Fruit fly (Drosophila melanogaster) whole organism, wandering third instar larva: ENCODE measurements around the gene Rsph1.

ENCODE experiments used
- Abd-B ChIP-seq: fragments of >200 bp; optimal IDR thresholded peaks from 2 replicates; lab custom pipeline; 2017; ENCODE audit warnings: missing biosample characterization, missing genetic modification characterization
- CG32264 ChIP-seq: fragments of 200-800 bp; sonication (Bioruptor generic); optimal IDR thresholded peaks from 2 replicates; lab custom pipeline; 2016; ENCODE audit warnings: missing biosample characterization, missing genetic modification characterization
- CG9705 ChIP-seq: fragments of 200-800 bp; sonication (Bioruptor generic); optimal IDR thresholded peaks from 2 replicates; lab custom pipeline; 2018; ENCODE audit warnings: missing biosample characterization, mild to moderate bottlenecking, missing genetic modification characterization
- CrebA ChIP-seq: fragments of 200-800 bp; sonication (Bioruptor generic); optimal IDR thresholded peaks from 2 replicates; lab custom pipeline; 2016; ENCODE audit warnings: missing biosample characterization, mild to moderate bottlenecking, missing genetic modification characterization, borderline replicate concordance
- Dfd ChIP-seq: fragments of >200 bp; optimal IDR thresholded peaks from 2 replicates; lab custom pipeline; 2017; ENCODE audit warnings: missing biosample characterization, missing genetic modification characterization
- Dif ChIP-seq: fragments of 200-275, 200-300 bp; sonication (Bioruptor generic); optimal IDR thresholded peaks from 2 replicates; lab custom pipeline; 2018; ENCODE audit warnings: missing biosample characterization, missing genetic modification characterization; ENCODE audit not compliant: partially characterized antibody
- GATAd ChIP-seq: sonication (Bioruptor generic); optimal IDR thresholded peaks from 2 replicates; lab custom pipeline; 2016; ENCODE audit warnings: missing biosample characterization, missing genetic modification characterization
- HLH106 ChIP-seq: fragments of 200-800 bp; optimal IDR thresholded peaks from 3 replicates; lab custom pipeline; 2019; ENCODE audit warnings: missing biosample characterization, mild to moderate bottlenecking, missing genetic modification characterization, moderate library complexity
- Hnf4 ChIP-seq: fragments of 200-800 bp; sonication (Bioruptor generic); optimal IDR thresholded peaks from 2 replicates; lab custom pipeline; 2016; ENCODE audit warnings: missing biosample characterization, mild to moderate bottlenecking, missing genetic modification characterization
- Hr78 ChIP-seq: fragments of >200 bp; optimal IDR thresholded peaks from 2 replicates; lab custom pipeline; 2017; ENCODE audit warnings: missing biosample characterization, missing genetic modification characterization
- Hr83 ChIP-seq: fragments of 200-300 bp; sonication (Bioruptor generic); optimal IDR thresholded peaks from 2 replicates; lab custom pipeline; 2016; ENCODE audit warnings: missing biosample characterization, mild to moderate bottlenecking, missing genetic modification characterization, moderate library complexity; ENCODE audit not compliant: poor library complexity, severe bottlenecking
- Jra ChIP-seq: sonication (Bioruptor generic); optimal IDR thresholded peaks from 2 replicates; lab custom pipeline; 2016; ENCODE audit warnings: missing biosample characterization, missing genetic modification characterization
- Mio ChIP-seq: sonication (Bioruptor generic); optimal IDR thresholded peaks from 2 replicates; lab custom pipeline; 2016; ENCODE audit warnings: missing biosample characterization, missing genetic modification characterization
- Myc ChIP-seq: fragments of >200 bp; optimal IDR thresholded peaks from 2 replicates; lab custom pipeline; 2017
- N ChIP-seq: fragments of >200 bp; optimal IDR thresholded peaks from 2 replicates; lab custom pipeline; 2018; ENCODE audit warnings: missing biosample characterization, missing external identifiers, missing genetic modification characterization
- OdsH ChIP-seq: fragments of 200-800 bp; sonication (Bioruptor generic); optimal IDR thresholded peaks from 2 replicates; lab custom pipeline; 2016; ENCODE audit warnings: missing biosample characterization, mild to moderate bottlenecking, missing genetic modification characterization
- Rel ChIP-seq, 2 experiments: fragments of 200-800 bp; sonication (Bioruptor generic) in 1 of 2; optimal IDR thresholded peaks; 2 replicates in 1 of 2; 3 replicates in 1 of 2; lab custom pipeline; 2016 to 2019; ENCODE audit warnings: mild to moderate bottlenecking in 2 of 2, missing biosample characterization in 2 of 2, missing genetic modification characterization in 2 of 2, moderate library complexity in 1 of 2
- Sp1 ChIP-seq: fragments of 200-800 bp; sonication (Bioruptor generic); optimal IDR thresholded peaks from 3 replicates; lab custom pipeline; 2019; ENCODE audit warnings: missing biosample characterization, mild to moderate bottlenecking, missing genetic modification characterization, moderate library complexity
- Vsx2 ChIP-seq: fragments of 200-300, 225-300 bp; sonication (Bioruptor generic); optimal IDR thresholded peaks from 2 replicates; lab custom pipeline; 2018; ENCODE audit warnings: missing biosample characterization, missing genetic modification characterization; ENCODE audit not compliant: partially characterized antibody
- br ChIP-seq: fragments of 200-800 bp; sonication (Bioruptor generic); optimal IDR thresholded peaks from 2 replicates; lab custom pipeline; 2016; ENCODE audit warnings: missing biosample characterization, missing genetic modification characterization
- brk ChIP-seq: fragments of 200-800 bp; sonication (Bioruptor generic); optimal IDR thresholded peaks from 2 replicates; lab custom pipeline; 2016; ENCODE audit warnings: missing biosample characterization, mild to moderate bottlenecking, missing genetic modification characterization
- dl ChIP-seq, 2 experiments: fragments of 175-275, 200-275 bp in 1 of 2; fragments of 200-275 bp in 1 of 2; sonication (Bioruptor generic); optimal IDR thresholded peaks; lab custom pipeline; 2018; ENCODE audit warnings: mild to moderate bottlenecking in 2 of 2, missing biosample characterization in 2 of 2, missing genetic modification characterization in 2 of 2, moderate library complexity in 2 of 2; ENCODE audit not compliant: partially characterized antibody in 2 of 2, insufficient read depth in 1 of 2
- dmrt93B ChIP-seq: fragments of 200-800 bp; sonication (Bioruptor generic); optimal IDR thresholded peaks from 2 replicates; lab custom pipeline; 2018; ENCODE audit warnings: missing biosample characterization, mild to moderate bottlenecking, missing genetic modification characterization
- dsf ChIP-seq: sonication (Bioruptor generic); optimal IDR thresholded peaks from 2 replicates; lab custom pipeline; 2016; ENCODE audit warnings: missing biosample characterization, missing genetic modification characterization, borderline replicate concordance
- ey ChIP-seq: fragments of 200-800 bp; sonication (Bioruptor generic); optimal IDR thresholded peaks from 2 replicates; lab custom pipeline; 2016; ENCODE audit warnings: missing biosample characterization, missing genetic modification characterization
- foxo ChIP-seq, 2 experiments: fragments of 200-800 bp; sonication (Bioruptor generic); optimal IDR thresholded peaks; 2 replicates in 1 of 2; 3 replicates in 1 of 2; lab custom pipeline; 2016 to 2017; ENCODE audit warnings: missing biosample characterization in 2 of 2, missing genetic modification characterization in 2 of 2
- fru ChIP-seq: fragments of 200-800 bp; sonication (Bioruptor generic); optimal IDR thresholded peaks from 3 replicates; lab custom pipeline; 2016; ENCODE audit warnings: missing biosample characterization, mild to moderate bottlenecking, missing genetic modification characterization
- h ChIP-seq: fragments of 200-800 bp; sonication (Bioruptor generic); optimal IDR thresholded peaks from 3 replicates; lab custom pipeline; 2016; ENCODE audit warnings: missing biosample characterization, mild to moderate bottlenecking, missing genetic modification characterization
- jim ChIP-seq: fragments of 175-275, 200-325 bp; sonication (Bioruptor generic); optimal IDR thresholded peaks from 2 replicates; lab custom pipeline; 2016; ENCODE audit warnings: missing biosample characterization, mild to moderate bottlenecking, missing genetic modification characterization
- lola ChIP-seq: fragments of >200 bp; optimal IDR thresholded peaks from 2 replicates; lab custom pipeline; 2017; ENCODE audit warnings: missing biosample characterization, missing genetic modification characterization
- pan ChIP-seq: fragments of >200 bp; optimal IDR thresholded peaks from 2 replicates; lab custom pipeline; 2017
- psq ChIP-seq: fragments of 200-800 bp; sonication (Bioruptor generic); optimal IDR thresholded peaks from 3 replicates; lab custom pipeline; 2017; ENCODE audit warnings: missing biosample characterization, mild to moderate bottlenecking, missing genetic modification characterization, moderate library complexity
- rgr ChIP-seq: fragments of 200-800 bp; sonication (Bioruptor generic); optimal IDR thresholded peaks from 3 replicates; lab custom pipeline; 2016; ENCODE audit warnings: missing biosample characterization, mild to moderate bottlenecking, missing genetic modification characterization
- sage ChIP-seq: fragments of 200-800 bp; sonication (Bioruptor generic); optimal IDR thresholded peaks from 2 replicates; lab custom pipeline; 2016; ENCODE audit warnings: missing biosample characterization, mild to moderate bottlenecking, missing genetic modification characterization
- sv ChIP-seq: fragments of 200-800 bp; sonication (Bioruptor generic); optimal IDR thresholded peaks from 3 replicates; lab custom pipeline; 2016; ENCODE audit warnings: missing biosample characterization, missing genetic modification characterization
- tai ChIP-seq: sonication (Bioruptor generic); optimal IDR thresholded peaks from 2 replicates; lab custom pipeline; 2016; ENCODE audit warnings: missing biosample characterization, missing genetic modification characterization
- usp ChIP-seq: fragments of >200 bp; optimal IDR thresholded peaks from 2 replicates; lab custom pipeline; 2017; ENCODE audit warnings: missing biosample characterization, missing genetic modification characterization
- woc ChIP-seq: sonication (Bioruptor generic); optimal IDR thresholded peaks from 2 replicates; lab custom pipeline; 2016; ENCODE audit warnings: missing biosample characterization, mild to moderate bottlenecking, missing genetic modification characterization

Rsph1 gene

DNA sequence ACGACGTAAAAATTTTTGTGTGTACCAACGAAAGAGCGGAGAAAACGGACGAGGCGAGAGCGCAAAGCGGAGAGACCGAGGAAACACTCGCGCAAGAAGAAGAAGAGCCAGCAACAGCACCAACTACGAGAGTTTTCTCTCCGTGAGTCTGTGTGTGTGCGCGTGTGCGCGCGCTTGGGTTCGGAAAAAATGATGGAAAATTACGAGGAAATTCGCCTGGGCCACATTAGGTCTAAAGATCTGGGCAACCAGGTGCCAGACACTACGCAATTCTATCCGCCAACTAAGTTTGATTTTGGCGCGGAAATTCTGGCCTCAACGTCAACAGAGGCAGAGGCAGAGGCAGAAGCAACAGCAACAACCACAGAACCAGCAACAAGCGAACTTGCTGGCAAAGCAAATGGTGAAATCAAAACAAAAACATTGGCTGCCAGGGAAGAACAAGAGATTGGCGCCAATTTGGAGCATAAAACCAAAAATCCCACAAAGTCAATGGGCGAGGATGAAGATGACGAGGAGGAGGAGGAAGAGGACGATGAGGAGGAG lies 17.4 kb upstream of the Rsph1 start, which contains the start of gene DnaJ-H:
Gene DnaJ-H, minus strand, starts transcription at position 271 of the 546 bp plus-strand sequence.
- TF ChIP-seq br (GFP tag; lab: Kevin White, UChicago) (no peak), Mio (GFP tag; lab: Kevin White, UChicago) (no peak), Hnf4 (no peak), jim (no peak), dl (GFP tag; optimal IDR thresholded peaks at IDR 0.05; lab: Kevin White, UChicago; ENCODE audit: insufficient read depth in 1 of 2, partially characterized antibody in 2 of 2) (peak in 1 of 2 experiments; percentile 9), Jra (GFP tag; lab: Kevin White, UChicago) (no peak), psq (GFP tag; lab: Kevin White, UChicago) (peak; percentile 99), Dif (GFP tag; lab: Kevin White, UChicago) (peak; percentile 50)
- TF ChIP-seq, all 38 proteins: peak for 3

DNA sequence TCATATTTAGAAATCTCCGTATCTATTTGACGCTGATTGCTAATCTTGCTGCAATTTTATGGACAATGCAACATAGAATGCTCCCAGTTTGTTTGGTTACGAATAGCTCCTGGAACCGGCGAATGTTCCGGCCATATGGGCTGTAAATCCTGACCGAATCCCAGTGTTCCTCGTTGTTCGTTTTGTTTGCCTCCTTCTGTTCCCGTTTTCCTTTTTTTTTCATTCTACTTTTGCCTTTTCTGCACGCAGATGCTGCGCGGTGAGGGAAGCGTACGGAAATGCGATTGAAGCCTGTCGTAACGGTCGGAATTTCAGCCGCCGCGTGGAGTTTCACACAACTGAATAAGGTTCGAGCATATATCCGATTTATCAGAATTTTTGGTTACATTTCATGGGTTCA lies 7.1 kb upstream of the Rsph1 start, which contains the start of gene CG43925:
Gene CG43925, plus strand, starts transcription at position 301 of the 400 bp plus-strand sequence.
- no peak for TF ChIP-seq lola (GFP tag; lab: Kevin White, UChicago)
- TF ChIP-seq N (GFP tag; lab: Kevin White, UChicago), result no peak
- TF ChIP-seq dl (GFP tag; optimal IDR thresholded peaks at IDR 0.05; lab: Kevin White, UChicago; ENCODE audit: insufficient read depth in 1 of 2, partially characterized antibody in 2 of 2), result no peak
- TF ChIP-seq Mio (GFP tag; lab: Kevin White, UChicago), result no peak
- no peak for TF ChIP-seq OdsH (GFP tag; lab: Kevin White, UChicago)
- TF ChIP-seq dmrt93B (GFP tag; lab: Kevin White, UChicago), result no peak
- TF ChIP-seq Jra (GFP tag; lab: Kevin White, UChicago), result no peak
- no peak for TF ChIP-seq CG32264 (GFP tag; lab: Kevin White, UChicago)
- no peak for TF ChIP-seq br (GFP tag; lab: Kevin White, UChicago)
- no peak for TF ChIP-seq Rel (GFP tag; optimal IDR thresholded peaks at IDR 0.05; lab: Kevin White, UChicago)
- TF ChIP-seq Rel (tag; optimal IDR thresholded peaks at IDR 0.05; lab: Kevin White, UChicago), result no peak
- no peak for TF ChIP-seq tai
- no peak for TF ChIP-seq Dif (GFP tag; lab: Kevin White, UChicago)
- no peak for TF ChIP-seq jim
- TF ChIP-seq GATAd, result no peak
- no peak for TF ChIP-seq Vsx2 (GFP tag; lab: Kevin White, UChicago)
- no peak for TF ChIP-seq Sp1 (GFP tag; lab: Kevin White, UChicago)
- TF ChIP-seq Dfd, result no peak

DNA sequence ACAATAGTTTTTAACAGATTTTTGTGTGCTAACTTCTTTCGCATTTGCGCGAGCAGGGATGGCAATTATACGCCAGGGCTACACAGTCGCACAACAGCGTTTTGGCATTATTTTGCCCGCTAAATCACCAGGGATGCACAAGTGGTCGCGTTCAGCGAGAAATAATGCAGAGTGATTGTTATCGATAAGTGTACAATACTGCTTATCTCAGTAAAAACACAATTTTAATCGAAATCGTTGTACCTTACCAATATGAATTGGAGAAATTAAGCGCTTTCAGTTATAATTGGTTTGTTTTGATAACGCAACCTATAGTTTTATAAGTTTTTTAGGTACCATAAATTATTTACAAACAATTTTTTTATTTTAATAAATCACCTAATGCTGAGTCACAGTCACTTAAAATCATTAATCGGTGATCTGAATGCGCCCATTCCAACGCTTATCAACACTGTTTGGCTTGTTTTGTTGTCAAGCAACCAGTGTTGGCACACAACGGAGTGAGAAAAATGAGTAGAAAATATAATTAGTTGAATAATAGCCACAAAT lies 6.5 kb upstream of the Rsph1 start, which contains the start of the genes Sfmbt and CG5439:
Gene Sfmbt, minus strand, starts transcription at position 85 of the 549 bp plus-strand sequence.
Gene CG5439, plus strand, starts transcription at position 450 of the 549 bp plus-strand sequence.
- TF ChIP-seq HLH106 (tag; lab: Kevin White, UChicago) (peak; percentile 84), sv (peak; percentile 79), CrebA (GFP tag; lab: Kevin White, UChicago) (no peak), Abd-B (GFP tag; lab: Kevin White, UChicago) (no peak), Myc (no peak), Hr83 (GFP tag; lab: Kevin White, UChicago) (peak; percentile 86), fru (GFP tag; lab: Kevin White, UChicago) (peak; percentile 81), rgr (GFP tag; lab: Kevin White, UChicago) (peak; percentile 77), dl (GFP tag; optimal IDR thresholded peaks at IDR 0.05; lab: Kevin White, UChicago; ENCODE audit: insufficient read depth in 1 of 2, partially characterized antibody in 2 of 2) (no peak), Mio (GFP tag; lab: Kevin White, UChicago) (peak; percentile 41), Dfd (no peak), dmrt93B (GFP tag; lab: Kevin White, UChicago) (no peak), h (GFP tag; lab: Kevin White, UChicago) (peak; percentile 84), OdsH (GFP tag; lab: Kevin White, UChicago) (peak; percentile 73), CG32264 (GFP tag; lab: Kevin White, UChicago) (peak; percentile 40), tai (no peak), foxo (GFP tag; optimal IDR thresholded peaks at IDR 0.05; lab: Kevin White, UChicago) (peak in 1 of 2 experiments; percentile 87), br (GFP tag; lab: Kevin White, UChicago) (peak; percentile 76), CG9705 (GFP tag; lab: Kevin White, UChicago) (peak; percentile 77), jim (no peak), Rel (GFP tag; optimal IDR thresholded peaks at IDR 0.05; lab: Kevin White, UChicago) (no peak), Rel (tag; optimal IDR thresholded peaks at IDR 0.05; lab: Kevin White, UChicago) (peak; percentile 31), GATAd (peak; percentile 63), psq (GFP tag; lab: Kevin White, UChicago) (peak; percentile 68), N (GFP tag; lab: Kevin White, UChicago) (no peak), woc (no peak), lola (GFP tag; lab: Kevin White, UChicago) (no peak), usp (GFP tag; lab: Kevin White, UChicago) (no peak), Vsx2 (GFP tag; lab: Kevin White, UChicago) (no peak), Jra (GFP tag; lab: Kevin White, UChicago) (no peak), Hr78 (GFP tag; lab: Kevin White, UChicago) (no peak), dsf (GFP tag; lab: Kevin White, UChicago) (peak; percentile 78), sage (no peak), brk (GFP tag; lab: Kevin White, UChicago) (no peak), Sp1 (GFP tag; lab: Kevin White, UChicago) (peak; percentile 76), Hnf4 (no peak), Dif (GFP tag; lab: Kevin White, UChicago) (no peak), pan (lab: Kevin White, UChicago) (no peak), ey (GFP tag; lab: Kevin White, UChicago) (peak; percentile 76)
